Worm (Caenorhabditis elegans) whole organism, L1 larva: Measurements from ENCODE around the gene fbxb-106.

Experiments
- C04F5.9 ChIP-seq: sonication (generic microtip); optimal IDR thresholded peaks from 2 replicates; lab custom pipeline; 2016; ENCODE audit warnings: missing genetic modification characterization, missing compliant biosample characterization
- C34B4.2 ChIP-seq: sonication (generic microtip); optimal IDR thresholded peaks from 2 replicates; lab custom pipeline; 2017; ENCODE audit warnings: mild to moderate bottlenecking, missing genetic modification characterization, missing compliant biosample characterization
- F16B12.6 ChIP-seq: fragments of 150-350 bp; optimal IDR thresholded peaks from 2 replicates; lab custom pipeline; 2014; ENCODE audit warnings: missing biosample characterization, missing genetic modification characterization
- Y116A8C.19 ChIP-seq: sonication (generic microtip); optimal IDR thresholded peaks from 2 replicates; lab custom pipeline; 2016; ENCODE audit warnings: missing compliant biosample characterization, missing genetic modification characterization, borderline replicate concordance
- aha-1 ChIP-seq: fragments of 150-350 bp; optimal IDR thresholded peaks from 2 replicates; lab custom pipeline; 2014; ENCODE audit warnings: missing biosample characterization, missing genetic modification characterization
- aly-2 ChIP-seq: fragments of 150-350 bp; optimal IDR thresholded peaks from 2 replicates; lab custom pipeline; 2014; ENCODE audit warnings: missing biosample characterization, missing genetic modification characterization
- ama-1 ChIP-seq: fragments of 150-350 bp; optimal IDR thresholded peaks from 2 replicates; lab custom pipeline; 2014
- ceh-63 ChIP-seq: fragments of 200-800 bp; sonication (Bioruptor generic); optimal IDR thresholded peaks from 2 replicates; lab custom pipeline; 2018; ENCODE audit warnings: mild to moderate bottlenecking, missing genetic modification characterization, missing compliant biosample characterization
- ceh-8 ChIP-seq: fragments of 200-800 bp; sonication (Bioruptor generic); optimal IDR thresholded peaks from 2 replicates; lab custom pipeline; 2018; ENCODE audit warnings: mild to moderate bottlenecking, missing genetic modification characterization, moderate library complexity, missing compliant biosample characterization
- ceh-88 ChIP-seq: fragments of 200-800 bp; sonication (Bioruptor generic); IDR thresholded peaks from 2 replicates; pipeline ENCODE4 v1.3.6; 2022; ENCODE audit warnings: missing genetic modification characterization, missing compliant biosample characterization
- ceh-90 ChIP-seq: sonication (generic microtip); optimal IDR thresholded peaks from 2 replicates; lab custom pipeline; 2016; ENCODE audit warnings: missing genetic modification characterization, missing compliant biosample characterization
- ces-1 ChIP-seq: fragments of 150-350 bp; optimal IDR thresholded peaks from 2 replicates; lab custom pipeline; 2014; ENCODE audit warnings: missing biosample characterization, missing genetic modification reagents, missing genetic modification characterization
- dpl-1 ChIP-seq, 3 experiments: fragments of 150-350 bp in 2 of 3; sonication (generic microtip) in 1 of 3; optimal IDR thresholded peaks; 2 replicates each; lab custom pipeline; 2014 to 2017; ENCODE audit warnings: missing biosample characterization in 3 of 3, missing genetic modification characterization in 3 of 3, missing genetic modification reagents in 3 of 3
- dsc-1 ChIP-seq: sonication (generic microtip); optimal IDR thresholded peaks from 2 replicates; lab custom pipeline; 2016; ENCODE audit warnings: mild to moderate bottlenecking, missing genetic modification characterization, missing compliant biosample characterization
- efl-1 ChIP-seq, 4 experiments: fragments of 150-350 bp; optimal IDR thresholded peaks in 3 of 4; peaks in 1 of 4; 1 replicate in 1 of 4; 2 replicates in 3 of 4; lab custom pipeline; 2014; ENCODE audit warnings: missing biosample characterization in 2 of 4, missing genetic modification characterization in 2 of 4, missing genetic modification reagents in 2 of 4
- efl-3 ChIP-seq: fragments of 200-800 bp; sonication (Bioruptor generic); optimal IDR thresholded peaks from 2 replicates; lab custom pipeline; 2018; ENCODE audit warnings: mild to moderate bottlenecking, missing genetic modification characterization, missing compliant biosample characterization
- egl-13 ChIP-seq: sonication (generic microtip); optimal IDR thresholded peaks from 2 replicates; lab custom pipeline; 2016; ENCODE audit warnings: missing genotype, missing genetic modification reagents, missing genetic modification characterization, missing compliant biosample characterization
- elt-2 ChIP-seq: sonication (generic microtip); optimal IDR thresholded peaks from 2 replicates; lab custom pipeline; 2016; ENCODE audit warnings: missing genetic modification characterization, mild to moderate bottlenecking, inconsistent platforms, missing compliant biosample characterization, missing genetic modification reagents
- fkh-8 ChIP-seq: sonication (generic microtip); optimal IDR thresholded peaks from 2 replicates; lab custom pipeline; 2016; ENCODE audit warnings: mild to moderate bottlenecking, missing genetic modification characterization, missing compliant biosample characterization
- fos-1 ChIP-seq: fragments of 150-350 bp; optimal IDR thresholded peaks from 2 replicates; lab custom pipeline; 2014; ENCODE audit warnings: missing biosample characterization, missing genetic modification characterization
- grh-1 ChIP-seq: fragments of 200-800 bp; sonication (Bioruptor generic); IDR thresholded peaks from 2 replicates; pipeline ENCODE4 v1.3.6; 2022; ENCODE audit warnings: missing genetic modification reagents, missing genetic modification characterization, missing compliant biosample characterization
- hlh-17 ChIP-seq: fragments of 200-800 bp; sonication (Bioruptor generic); optimal IDR thresholded peaks from 2 replicates; lab custom pipeline; 2018; ENCODE audit warnings: missing genetic modification characterization, mild to moderate bottlenecking, missing compliant biosample characterization, moderate library complexity, borderline replicate concordance
- jun-1 ChIP-seq: fragments of 150-350 bp; optimal IDR thresholded peaks from 2 replicates; lab custom pipeline; 2014; ENCODE audit warnings: missing biosample characterization, missing genetic modification reagents, missing genetic modification characterization
- lin-35 ChIP-seq, 2 experiments: fragments of 150-350 bp; optimal IDR thresholded peaks; 2 replicates each; lab custom pipeline; 2014; ENCODE audit warnings: missing biosample characterization in 2 of 2, missing genetic modification characterization in 2 of 2, missing genetic modification reagents in 2 of 2
- lsy-2 ChIP-seq, 2 experiments: fragments of 150-350 bp; optimal IDR thresholded peaks; 2 replicates each; lab custom pipeline; 2014; ENCODE audit warnings: missing biosample characterization in 2 of 2, missing genetic modification characterization in 2 of 2
- mab-9 ChIP-seq: fragments of 200-800 bp; sonication (Bioruptor generic); IDR thresholded peaks from 2 replicates; pipeline ENCODE4 v1.3.6; 2022; ENCODE audit warnings: missing genetic modification reagents, missing genetic modification characterization, missing compliant biosample characterization
- mef-2 ChIP-seq: fragments of 150-350 bp; optimal IDR thresholded peaks from 2 replicates; lab custom pipeline; 2014; ENCODE audit warnings: missing biosample characterization, missing genetic modification characterization
- mep-1 ChIP-seq: fragments of 150-350 bp; optimal IDR thresholded peaks from 2 replicates; lab custom pipeline; 2014; ENCODE audit warnings: missing biosample characterization, missing genetic modification characterization
- nhr-12 ChIP-seq: sonication (generic microtip); optimal IDR thresholded peaks from 2 replicates; lab custom pipeline; 2017; ENCODE audit warnings: missing biosample characterization, missing genetic modification characterization
- nhr-20 ChIP-seq: sonication (generic microtip); optimal IDR thresholded peaks from 2 replicates; lab custom pipeline; 2016; ENCODE audit warnings: mild to moderate bottlenecking, missing genetic modification characterization, missing compliant biosample characterization
- nhr-237 ChIP-seq: fragments of 150-350 bp; optimal IDR thresholded peaks from 2 replicates; lab custom pipeline; 2014; ENCODE audit warnings: missing biosample characterization, missing genetic modification characterization
- nhr-47 ChIP-seq: sonication (generic microtip); optimal IDR thresholded peaks from 2 replicates; lab custom pipeline; 2016; ENCODE audit warnings: mild to moderate bottlenecking, missing genetic modification characterization, moderate library complexity, missing compliant biosample characterization
- nhr-71 ChIP-seq: sonication (generic microtip); optimal IDR thresholded peaks from 2 replicates; lab custom pipeline; 2016; ENCODE audit warnings: mild to moderate bottlenecking, missing genetic modification characterization, moderate library complexity, missing compliant biosample characterization
- nhr-84 ChIP-seq: sonication (generic microtip); optimal IDR thresholded peaks from 2 replicates; lab custom pipeline; 2017; ENCODE audit warnings: missing biosample characterization, missing genetic modification characterization
- nhr-90 ChIP-seq: sonication (generic microtip); optimal IDR thresholded peaks from 2 replicates; lab custom pipeline; 2016; ENCODE audit warnings: mild to moderate bottlenecking, missing genetic modification characterization, missing compliant biosample characterization; ENCODE audit not compliant: poor library complexity
- pax-3 ChIP-seq: fragments of 200-800 bp; sonication (Bioruptor generic); optimal IDR thresholded peaks from 2 replicates; lab custom pipeline; 2018; ENCODE audit warnings: mild to moderate bottlenecking, missing genetic modification characterization, moderate library complexity, missing compliant biosample characterization
- skn-1 ChIP-seq: fragments of 150-350 bp; optimal IDR thresholded peaks from 2 replicates; lab custom pipeline; 2014; ENCODE audit warnings: missing biosample characterization, missing genetic modification characterization
- snpc-4 ChIP-seq: fragments of 150-350 bp; optimal IDR thresholded peaks from 2 replicates; lab custom pipeline; 2014; ENCODE audit warnings: missing biosample characterization, missing genetic modification characterization
- snu-23 ChIP-seq: sonication (generic microtip); optimal IDR thresholded peaks from 2 replicates; lab custom pipeline; 2016; ENCODE audit warnings: missing genetic modification characterization, missing compliant biosample characterization
- sptf-1 ChIP-seq: fragments of 150-350 bp; optimal IDR thresholded peaks from 2 replicates; lab custom pipeline; 2014; ENCODE audit warnings: missing biosample characterization, missing genetic modification characterization
- sup-37 ChIP-seq: fragments of 200-800 bp; sonication (Bioruptor generic); optimal IDR thresholded peaks from 2 replicates; lab custom pipeline; 2018; ENCODE audit warnings: mild to moderate bottlenecking, missing genetic modification characterization, missing compliant biosample characterization
- swsn-7 ChIP-seq: sonication (generic microtip); optimal IDR thresholded peaks from 2 replicates; lab custom pipeline; 2016; ENCODE audit warnings: missing genetic modification characterization, missing compliant biosample characterization
- unc-130 ChIP-seq: fragments of 150-350 bp; optimal IDR thresholded peaks from 2 replicates; lab custom pipeline; 2017; ENCODE audit warnings: missing biosample characterization, missing genetic modification characterization, inconsistent platforms
- unc-30 ChIP-seq: sonication (generic microtip); optimal IDR thresholded peaks from 2 replicates; lab custom pipeline; 2017; ENCODE audit warnings: missing biosample characterization, missing genetic modification characterization
- unc-62 ChIP-seq: fragments of 150-350 bp; optimal IDR thresholded peaks from 2 replicates; lab custom pipeline; 2014; ENCODE audit warnings: missing biosample characterization, missing genetic modification reagents, missing genetic modification characterization
- unc-86 ChIP-seq: sonication (generic microtip); optimal IDR thresholded peaks from 2 replicates; lab custom pipeline; 2016; ENCODE audit warnings: missing genetic modification characterization, missing compliant biosample characterization
- unc-98 ChIP-seq: fragments of 200-800 bp; sonication (Bioruptor generic); IDR thresholded peaks from 2 replicates; pipeline ENCODE4 v1.3.6; 2022; ENCODE audit warnings: missing genetic modification characterization, missing compliant biosample characterization
- xbp-1 ChIP-seq: sonication (generic microtip); optimal IDR thresholded peaks from 2 replicates; lab custom pipeline; 2016; ENCODE audit warnings: missing genetic modification characterization, missing compliant biosample characterization
- zag-1 ChIP-seq: fragments of 150-350 bp; optimal IDR thresholded peaks from 2 replicates; lab custom pipeline; 2014; ENCODE audit warnings: missing biosample characterization, missing genetic modification characterization
- zip-4 ChIP-seq: fragments of 200-800 bp; sonication (Bioruptor generic); optimal IDR thresholded peaks from 2 replicates; lab custom pipeline; 2018; ENCODE audit warnings: mild to moderate bottlenecking, missing genetic modification characterization, moderate library complexity, missing compliant biosample characterization
- ztf-4 ChIP-seq: fragments of 150-350 bp; optimal IDR thresholded peaks from 2 replicates; lab custom pipeline; 2014; ENCODE audit warnings: missing biosample characterization, missing genetic modification characterization

fbxb-106 gene

DNA sequence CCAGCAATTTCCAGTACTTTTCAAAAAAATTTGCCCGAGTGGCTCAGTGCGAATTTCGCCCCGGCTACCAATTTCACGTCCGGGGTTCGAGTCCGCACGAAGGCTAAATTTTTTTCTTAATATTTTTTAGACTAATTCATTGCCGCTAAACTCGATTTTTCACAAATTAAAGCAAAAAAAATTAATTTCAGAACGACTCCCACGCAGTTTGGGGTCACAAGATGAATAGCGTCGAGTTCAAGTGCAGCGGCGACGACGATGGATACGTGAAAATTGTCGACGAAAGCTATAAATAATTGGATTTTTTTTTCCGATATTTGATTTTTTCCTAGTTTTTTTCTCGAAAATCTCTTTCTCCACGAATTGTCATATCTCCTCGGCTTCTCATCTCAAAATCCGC, 10.9 kb upstream of the fbxb-106 start:
- TF ChIP-seq lsy-2 (tag; optimal IDR thresholded peaks at IDR 0.05; lab: Kevin White, UChicago) (no peak), unc-130 (tag; lab: Kevin White, UChicago) (no peak), nhr-237 (tag; lab: Kevin White, UChicago) (no peak), zip-4 (no peak)

DNA sequence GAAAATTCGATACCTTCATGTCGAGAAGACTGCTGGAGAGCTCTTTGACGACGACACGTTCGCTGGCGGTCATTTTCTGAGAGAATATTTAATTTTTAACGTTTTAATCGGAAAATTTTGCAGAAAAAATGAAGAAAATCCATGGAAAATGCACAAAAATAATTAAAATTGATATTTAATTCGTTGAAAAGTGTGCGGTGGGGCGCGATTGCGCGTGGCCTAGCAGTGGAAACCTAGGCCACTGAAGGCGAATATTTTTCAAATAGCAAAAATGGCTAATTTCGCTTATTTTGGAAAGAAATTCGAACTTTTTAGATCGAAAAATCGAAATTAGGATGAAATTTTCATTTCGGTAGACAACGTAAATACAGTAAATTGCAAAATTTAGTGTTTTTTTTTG, 9.7 kb upstream of the fbxb-106 start, which contains the start of gene F29A7.6:
Gene F29A7.6 (minus strand): TSS at position 76 of the 400 bp plus-strand sequence.
- TF ChIP-seq snu-23 (peak; percentile 63), unc-30 (tag; lab: Kevin White, UChicago) (no peak), snpc-4 (peak; percentile 64), nhr-237 (tag; lab: Kevin White, UChicago) (no peak), fos-1 (tag; lab: Kevin White, UChicago) (no peak), aly-2 (tag; lab: Kevin White, UChicago) (no peak), Y116A8C.19 (no peak), pax-3 (tag; lab: Kevin White, UChicago) (peak; percentile 69), zip-4 (no peak), lin-35 (GFP tag; optimal IDR thresholded peaks at IDR 0.05; lab: Kevin White, UChicago) (peak; percentile 53 to 63), jun-1 (tag; lab: Kevin White, UChicago) (peak; percentile 36), nhr-47 (tag; lab: Kevin White, UChicago) (peak; percentile 81), sptf-1 (no peak), mep-1 (tag; lab: Kevin White, UChicago) (no peak), xbp-1 (peak; percentile 67), nhr-84 (tag; lab: Kevin White, UChicago) (no peak), F16B12.6 (peak; percentile 25), elt-2 (tag; lab: Kevin White, UChicago) (peak; percentile 53), ceh-88 (GFP tag; lab: Robert Waterston, UW) (no peak), C34B4.2 (tag; lab: Kevin White, UChicago) (no peak), zag-1 (tag; lab: Kevin White, UChicago) (no peak), C04F5.9 (tag; lab: Kevin White, UChicago) (peak; percentile 20), efl-3 (no peak), ztf-4 (no peak), egl-13 (tag; lab: Kevin White, UChicago) (peak; percentile 26), swsn-7 (tag; lab: Kevin White, UChicago) (peak; percentile 67), nhr-71 (tag; lab: Kevin White, UChicago) (no peak), hlh-17 (GFP tag; lab: Kevin White, UChicago) (no peak), fkh-8 (peak; percentile 76), unc-86 (tag; lab: Kevin White, UChicago) (peak; percentile 41), ama-1 (lab: Kevin White, UChicago) (no peak), unc-98 (GFP tag; lab: Robert Waterston, UW) (peak; percentile 68), unc-130 (tag; lab: Kevin White, UChicago) (peak; percentile 43), mab-9 (GFP tag; lab: Robert Waterston, UW) (0 out of 2 replicates have a peak, but pooled peaks have one; percentile 36), sup-37 (no peak), dsc-1 (peak; percentile 78), nhr-90 (tag; lab: Kevin White, UChicago) (peak; percentile 79), nhr-12 (tag; lab: Kevin White, UChicago) (no peak), grh-1 (GFP tag; lab: Robert Waterston, UW) (0 out of 2 replicates have a peak, but pooled peaks have one; percentile 19), efl-1 (optimal IDR thresholded peaks at IDR 0.05; lab: Kevin White, UChicago) (peak; percentile 67 to 69), efl-1 (GFP tag; optimal IDR thresholded peaks at IDR 0.05 in 1 of 2; lab: Kevin White, UChicago) (peak; percentile 69 to 92), ceh-63 (GFP tag; lab: Kevin White, UChicago) (no peak), nhr-20 (tag; lab: Kevin White, UChicago) (peak; percentile 66), dpl-1 (GFP tag; optimal IDR thresholded peaks at IDR 0.05; lab: Kevin White, UChicago) (peak; percentile 14 to 72 (median 69)), skn-1 (tag; lab: Kevin White, UChicago) (peak; percentile 41), ceh-90 (tag; lab: Kevin White, UChicago) (peak; percentile 86), unc-62 (GFP tag; lab: Kevin White, UChicago) (no peak), ces-1 (GFP tag; lab: Kevin White, UChicago) (no peak), ceh-8 (GFP tag; lab: Kevin White, UChicago) (no peak), aha-1 (tag; lab: Kevin White, UChicago) (no peak), mef-2 (tag; lab: Kevin White, UChicago) (no peak)
